Worm (Caenorhabditis elegans) whole organism, midembryonic: ENCODE results near the gene vap-1.

Experiments used
- T22C8.4 ChIP-seq: fragments of 200-800 bp; sonication (Bioruptor generic); IDR thresholded peaks from 2 replicates; pipeline ENCODE4 v1.3.6; 2022; ENCODE audit warnings: missing genetic modification characterization, missing compliant biosample characterization
- cog-1 ChIP-seq: sonication (generic microtip); optimal IDR thresholded peaks from 2 replicates; lab custom pipeline; 2016; ENCODE audit warnings: missing genetic modification characterization, missing compliant biosample characterization
- flt-1 ChIP-seq: fragments of 200-800 bp; sonication (Bioruptor generic); IDR thresholded peaks from 2 replicates; pipeline ENCODE4 v1.3.6; 2022; ENCODE audit warnings: missing genetic modification characterization, missing compliant biosample characterization
- klf-2 ChIP-seq: fragments of 200-800 bp; sonication (Bioruptor generic); conservative IDR thresholded peaks from 2 replicates; pipeline ENCODE4 v1.3.6; 2022; ENCODE audit warnings: missing genetic modification reagents, missing genetic modification characterization, missing compliant biosample characterization
- med-1 ChIP-seq: sonication (generic microtip); optimal IDR thresholded peaks from 2 replicates; lab custom pipeline; 2017; ENCODE audit warnings: missing genetic modification characterization, mild to moderate bottlenecking, missing compliant biosample characterization, antibody characterized with exemption, missing genetic modification reagents; ENCODE audit not compliant: insufficient read depth
- ref-1 ChIP-seq: fragments of 200-800 bp; sonication (Bioruptor generic); conservative IDR thresholded peaks from 2 replicates; pipeline ENCODE4 v1.3.6; 2022; ENCODE audit warnings: missing genetic modification reagents, missing genetic modification characterization, missing compliant biosample characterization
- tab-1 ChIP-seq: fragments of 200-800 bp; sonication (Bioruptor generic); IDR thresholded peaks from 2 replicates; pipeline ENCODE4 v1.3.6; 2022; ENCODE audit warnings: missing genetic modification characterization, missing compliant biosample characterization
- ztf-23 ChIP-seq: fragments of 200-800 bp; sonication (Bioruptor generic); IDR thresholded peaks from 2 replicates; pipeline ENCODE4 v1.3.6; 2022; ENCODE audit warnings: missing genetic modification reagents, missing genetic modification characterization, missing compliant biosample characterization
- ztf-29 ChIP-seq: fragments of 200-800 bp; sonication (Bioruptor generic); IDR thresholded peaks from 2 replicates; pipeline ENCODE4 v1.3.6; 2022; ENCODE audit warnings: missing genetic modification reagents, missing genetic modification characterization, missing compliant biosample characterization

vap-1 gene

ce11 chrX:17421532-17422078, 25.2 kb upstream of the vap-1 start, which contains the start of gene osm-11:
Gene osm-11, minus strand, starts transcription at chrX:17421582.
- TF ChIP-seq tab-1 (GFP tag; lab: Robert Waterston, UW) (0 out of 2 replicates have a peak, but pooled peaks have one; percentile 26), cog-1 (tag; lab: Kevin White, UChicago) (no peak), ztf-29 (no peak), T22C8.4 (GFP tag; lab: Robert Waterston, UW) (no peak), ztf-23 (GFP tag; lab: Robert Waterston, UW) (no peak), med-1 (GFP tag; lab: Kevin White, UChicago) (no peak), klf-2 (GFP tag; lab: Robert Waterston, UW) (no peak)

ce11 chrX:17420585-17421459, 24.5 kb upstream of the vap-1 start:
- no peak for TF ChIP-seq flt-1
- TF ChIP-seq klf-2 (GFP tag; lab: Robert Waterston, UW) = no peak

ce11 chrX:17419813-17420584, 23.6 kb upstream of the vap-1 start:
- TF ChIP-seq ref-1 (GFP tag; lab: Robert Waterston, UW) (no peak), tab-1 (GFP tag; lab: Robert Waterston, UW) (no peak), med-1 (GFP tag; lab: Kevin White, UChicago) (no peak)

- no peak for TF ChIP-seq ref-1 (GFP tag; lab: Robert Waterston, UW)
- TF ChIP-seq flt-1 = no peak
- TF ChIP-seq cog-1 (tag; lab: Kevin White, UChicago) = no peak
Observed at ce11 chrX:17417505-17418004, 21.2 kb upstream of the vap-1 start.

- no peak for TF ChIP-seq med-1 (GFP tag; lab: Kevin White, UChicago)
- TF ChIP-seq ref-1 (GFP tag; lab: Robert Waterston, UW) = no peak
- no peak for TF ChIP-seq klf-2 (GFP tag; lab: Robert Waterston, UW)
- no peak for TF ChIP-seq T22C8.4 (GFP tag; lab: Robert Waterston, UW)
- TF ChIP-seq ztf-29 = no peak
- TF ChIP-seq cog-1 (tag; lab: Kevin White, UChicago) = no peak
- TF ChIP-seq tab-1 (GFP tag; lab: Robert Waterston, UW) = no peak
- no peak for TF ChIP-seq flt-1
- no peak for TF ChIP-seq ztf-23 (GFP tag; lab: Robert Waterston, UW)
Observed at ce11 chrX:17413868-17414267, 17.5 kb upstream of the vap-1 start, which contains the start of gene crb-1. Gene crb-1, minus strand, starts transcription at chrX:17414014.

ce11 chrX:17412642-17413041, 16.3 kb upstream of the vap-1 start:
- TF ChIP-seq T22C8.4 (GFP tag; lab: Robert Waterston, UW) (no peak), flt-1 (no peak), tab-1 (GFP tag; lab: Robert Waterston, UW) (no peak), ref-1 (GFP tag; lab: Robert Waterston, UW) (no peak), ztf-29 (no peak), cog-1 (tag; lab: Kevin White, UChicago) (no peak), klf-2 (GFP tag; lab: Robert Waterston, UW) (no peak), med-1 (GFP tag; lab: Kevin White, UChicago) (no peak)

ce11 chrX:17408855-17409254, 12.5 kb upstream of the vap-1 start:
- TF ChIP-seq ztf-29 (no peak), flt-1 (no peak), klf-2 (GFP tag; lab: Robert Waterston, UW) (no peak), med-1 (GFP tag; lab: Kevin White, UChicago) (no peak), T22C8.4 (GFP tag; lab: Robert Waterston, UW) (no peak), ref-1 (GFP tag; lab: Robert Waterston, UW) (no peak), cog-1 (tag; lab: Kevin White, UChicago) (no peak), tab-1 (GFP tag; lab: Robert Waterston, UW) (no peak), ztf-23 (GFP tag; lab: Robert Waterston, UW) (no peak)

ce11 chrX:17403058-17403457, 6.7 kb upstream of the vap-1 start:
- TF ChIP-seq flt-1 = no peak
- TF ChIP-seq klf-2 (GFP tag; lab: Robert Waterston, UW) = no peak
- TF ChIP-seq ztf-23 (GFP tag; lab: Robert Waterston, UW) = no peak
- TF ChIP-seq ztf-29 = no peak
- TF ChIP-seq cog-1 (tag; lab: Kevin White, UChicago) = no peak

- TF ChIP-seq ref-1 (GFP tag; lab: Robert Waterston, UW) (no peak), tab-1 (GFP tag; lab: Robert Waterston, UW) (no peak), klf-2 (GFP tag; lab: Robert Waterston, UW) (no peak), ztf-23 (GFP tag; lab: Robert Waterston, UW) (no peak), T22C8.4 (GFP tag; lab: Robert Waterston, UW) (no peak), med-1 (GFP tag; lab: Kevin White, UChicago) (no peak), ztf-29 (no peak)
Observed at ce11 chrX:17401264-17401663, 4.9 kb upstream of the vap-1 start, which contains the start of gene F11C7.6. Gene F11C7.6, plus strand, starts transcription at chrX:17401564.
